Worm (Caenorhabditis elegans): Measurements from ENCODE around the gene F09F7.6.

F09F7.6 gene

ce11 chrIII:5586925-5587324, 35.0 kb upstream of the F09F7.6 start, which contains the start of gene F56D2.2:
Gene F56D2.2, plus strand, starts transcription at chrIII:5587263.
- TF ChIP-seq ceh-2 (tag; optimal IDR thresholded peaks at IDR 0.05) (no peak), pha-4 (tag; optimal IDR thresholded peaks at IDR 0.05) (no peak), ama-1 (optimal IDR thresholded peaks at IDR 0.05) (no peak), pax-1 (tag; optimal IDR thresholded peaks at IDR 0.05) (no peak), dve-1 (tag; optimal IDR thresholded peaks at IDR 0.05) (no peak), rnt-1 (tag; optimal IDR thresholded peaks at IDR 0.05) (no peak), ceh-18 (tag; optimal IDR thresholded peaks at IDR 0.05) (no peak), ceh-48 (tag; optimal IDR thresholded peaks at IDR 0.05) (no peak), dmd-4 (tag; optimal IDR thresholded peaks at IDR 0.05; ENCODE audit: borderline replicate concordance) (no peak), T23F11.4 (GFP tag; optimal IDR thresholded peaks at IDR 0.05) (no peak), unc-86 (tag; optimal IDR thresholded peaks at IDR 0.05) (no peak), ceh-14 (tag; optimal IDR thresholded peaks at IDR 0.05) (no peak)

- TF ChIP-seq ref-2 (tag; optimal IDR thresholded peaks at IDR 0.05) (no peak), unc-86 (tag; optimal IDR thresholded peaks at IDR 0.05) (no peak), C38D4.7 (GFP tag; optimal IDR thresholded peaks at IDR 0.05) (no peak), pax-1 (tag; optimal IDR thresholded peaks at IDR 0.05) (no peak), hlh-15 (tag; optimal IDR thresholded peaks at IDR 0.05) (no peak), hlh-8 (tag; optimal IDR thresholded peaks at IDR 0.05) (no peak), fkh-10 (GFP tag; optimal IDR thresholded peaks at IDR 0.05) (no peak), ceh-9 (tag; optimal IDR thresholded peaks at IDR 0.05) (no peak), unc-3 (GFP tag; conservative IDR thresholded peaks at IDR 0.05) (no peak), unc-3 (tag; optimal IDR thresholded peaks at IDR 0.05) (no peak), nhr-11 (tag; optimal IDR thresholded peaks at IDR 0.05) (no peak), hlh-6 (tag; optimal IDR thresholded peaks at IDR 0.05) (no peak), elt-4 (tag; optimal IDR thresholded peaks at IDR 0.05) (no peak)
Measured at ce11 chrIII:5585711-5586110, 33.8 kb upstream of the F09F7.6 start.

ce11 chrIII:5584647-5585046, 32.7 kb upstream of the F09F7.6 start, which contains the start of gene F56D2.3:
Gene F56D2.3, plus strand, starts transcription at chrIII:5584947.
- TF ChIP-seq lin-11 (tag; optimal IDR thresholded peaks at IDR 0.05) (no peak), pax-1 (tag; optimal IDR thresholded peaks at IDR 0.05) (peak; percentile 16), ets-4 (tag; optimal IDR thresholded peaks at IDR 0.05) (peak; percentile 1), ceh-18 (tag; optimal IDR thresholded peaks at IDR 0.05) (no peak), unc-55 (GFP tag; optimal IDR thresholded peaks at IDR 0.05) (no peak), ztf-16 (tag; optimal IDR thresholded peaks at IDR 0.05) (no peak)

ce11 chrIII:5582766-5583165, 30.8 kb upstream of the F09F7.6 start, which contains the start of the genes F56D2.8 and uev-2:
Gene F56D2.8, minus strand, starts transcription at chrIII:5582866.
Gene uev-2, plus strand, starts transcription at chrIII:5583125.
- no peak for TF ChIP-seq ceh-31 (tag; optimal IDR thresholded peaks at IDR 0.05)
- TF ChIP-seq ceh-2 (tag; optimal IDR thresholded peaks at IDR 0.05), result no peak
- TF ChIP-seq ceh-24 (tag; optimal IDR thresholded peaks at IDR 0.05), result no peak
- TF ChIP-seq pqm-1 (tag; optimal IDR thresholded peaks at IDR 0.05), result no peak
- no peak for TF ChIP-seq pros-1 (tag; optimal IDR thresholded peaks at IDR 0.05)
- no peak for TF ChIP-seq tbx-7 (tag; optimal IDR thresholded peaks at IDR 0.05)
- TF ChIP-seq pax-1 (tag; optimal IDR thresholded peaks at IDR 0.05), result no peak
- TF ChIP-seq hlh-15 (tag; optimal IDR thresholded peaks at IDR 0.05), result no peak

ce11 chrIII:5581049-5581448, 29.1 kb upstream of the F09F7.6 start, which contains the start of gene F56D2.5:
Gene F56D2.5, minus strand, starts transcription at chrIII:5581419.
- no peak for TF ChIP-seq ceh-2 (tag; optimal IDR thresholded peaks at IDR 0.05)
- TF ChIP-seq pha-4 (tag; optimal IDR thresholded peaks at IDR 0.05), result no peak
- no peak for TF ChIP-seq unc-55 (GFP tag; optimal IDR thresholded peaks at IDR 0.05)

ce11 chrIII:5573694-5574093, 21.8 kb upstream of the F09F7.6 start, which contains the start of gene molo-1:
Gene molo-1, plus strand, starts transcription at chrIII:5573994.
- TF ChIP-seq pha-2 (tag; optimal IDR thresholded peaks at IDR 0.05) (no peak), F13H6.1 (tag; optimal IDR thresholded peaks at IDR 0.05) (no peak), lin-11 (tag; optimal IDR thresholded peaks at IDR 0.05) (no peak), nfya-1 (tag; optimal IDR thresholded peaks at IDR 0.05) (no peak), dve-1 (tag; optimal IDR thresholded peaks at IDR 0.05) (no peak), T23F11.4 (GFP tag; optimal IDR thresholded peaks at IDR 0.05) (no peak), pqm-1 (tag; optimal IDR thresholded peaks at IDR 0.05) (no peak), ref-2 (tag; optimal IDR thresholded peaks at IDR 0.05) (no peak), ceh-48 (tag; optimal IDR thresholded peaks at IDR 0.05) (no peak), elt-2 (tag; optimal IDR thresholded peaks at IDR 0.05) (no peak), fkh-10 (GFP tag; optimal IDR thresholded peaks at IDR 0.05) (no peak), dmd-4 (tag; optimal IDR thresholded peaks at IDR 0.05; ENCODE audit: borderline replicate concordance) (no peak), ceh-31 (tag; optimal IDR thresholded peaks at IDR 0.05) (no peak), nhr-232 (tag; optimal IDR thresholded peaks at IDR 0.05) (no peak), ceh-6 (GFP tag; optimal IDR thresholded peaks at IDR 0.05) (no peak), che-1 (tag; optimal IDR thresholded peaks at IDR 0.05) (no peak), ceh-30 (tag; optimal IDR thresholded peaks at IDR 0.05) (no peak)
